Fruit fly (Drosophila melanogaster): Measurements from ENCODE around the gene CG44355.

dm6 chr3L:12313280-12313679, 2.7 kb downstream of the CG44355 start:
- TF ChIP-seq ey (GFP tag; optimal IDR thresholded peaks at IDR 0.05) (no peak), h (GFP tag; optimal IDR thresholded peaks at IDR 0.05) (no peak), CrebA (GFP tag; optimal IDR thresholded peaks at IDR 0.05; ENCODE audit: borderline replicate concordance) (no peak), dsf (GFP tag; optimal IDR thresholded peaks at IDR 0.05; ENCODE audit: borderline replicate concordance) (no peak), lola (GFP tag; optimal IDR thresholded peaks at IDR 0.05) (no peak), psq (GFP tag; optimal IDR thresholded peaks at IDR 0.05) (no peak), usp (GFP tag; optimal IDR thresholded peaks at IDR 0.05) (no peak), HLH106 (tag; optimal IDR thresholded peaks at IDR 0.05) (no peak), fru (GFP tag; optimal IDR thresholded peaks at IDR 0.05) (no peak), rgr (GFP tag; optimal IDR thresholded peaks at IDR 0.05) (no peak), sv (GFP tag; optimal IDR thresholded peaks at IDR 0.05) (no peak), br (GFP tag; optimal IDR thresholded peaks at IDR 0.05) (no peak), foxo (GFP tag; optimal IDR thresholded peaks at IDR 0.05) (no peak), Hr78 (GFP tag; optimal IDR thresholded peaks at IDR 0.05) (no peak)

Data from whole organism, wandering third instar larva.